Worm (Caenorhabditis elegans): ENCODE data around the gene ZK262.8.

ZK262.8 gene

DNA sequence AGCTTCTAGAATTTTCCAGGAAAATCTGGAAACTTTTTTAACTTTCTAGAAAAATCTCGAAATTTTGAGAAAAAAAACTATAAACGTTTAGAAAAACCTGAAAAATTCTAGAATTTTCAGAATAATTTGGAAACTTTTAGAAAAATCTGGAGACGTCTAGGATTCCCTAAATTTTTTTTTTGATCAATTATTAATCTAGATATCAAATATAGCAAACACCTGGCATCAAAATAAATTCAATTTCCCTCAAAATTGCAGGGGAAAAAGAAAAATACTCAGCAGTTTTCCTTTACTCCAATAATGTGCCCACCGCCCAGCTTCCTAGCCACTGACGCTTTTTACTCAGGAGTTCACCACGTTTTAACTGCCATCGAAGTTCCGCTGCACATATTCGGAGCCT lies 36.0 kb downstream of the ZK262.8 start, which contains the start of gene srh-181:
Gene srh-181 (plus strand): TSS at position 301 of the 400 bp plus-strand sequence.
- no peak for TF ChIP-seq tra-4 (tag; optimal IDR thresholded peaks at IDR 0.05)

DNA sequence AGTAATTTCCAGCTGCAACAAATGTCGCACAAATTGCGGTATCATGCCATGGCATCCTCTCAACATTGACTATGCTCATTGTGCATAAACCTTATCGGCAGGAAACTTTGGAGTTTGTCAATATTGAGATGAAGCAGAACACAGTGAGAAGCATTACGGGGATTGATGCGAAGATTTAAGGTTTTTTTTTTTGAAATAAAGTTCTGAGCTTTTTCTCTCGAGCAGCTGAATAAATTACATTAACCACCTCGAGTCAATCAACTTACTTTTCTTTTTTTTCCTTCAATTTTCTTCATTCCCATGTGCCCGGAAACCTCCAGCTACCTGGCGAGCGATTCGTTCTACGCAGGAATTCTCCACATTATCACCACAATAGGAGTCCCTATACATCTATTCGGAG lies 37.9 kb downstream of the ZK262.8 start, which contains the start of gene srh-179:
Gene srh-179 (plus strand): TSS at position 301 of the 400 bp plus-strand sequence.
- no peak for TF ChIP-seq aly-1 (tag; optimal IDR thresholded peaks at IDR 0.05)
- no peak for TF ChIP-seq tbx-37 (GFP tag; conservative IDR thresholded peaks at IDR 0.05)
- TF ChIP-seq flt-1 (GFP tag; IDR thresholded peaks at IDR 0.05), result no peak
- no peak for TF ChIP-seq hnd-1 (tag; optimal IDR thresholded peaks at IDR 0.05)
- no peak for TF ChIP-seq ets-7 (tag; optimal IDR thresholded peaks at IDR 0.05)
- no peak for TF ChIP-seq ceh-36 (tag; optimal IDR thresholded peaks at IDR 0.05)
- TF ChIP-seq tbx-11 (GFP tag; IDR thresholded peaks at IDR 0.05), result no peak
- TF ChIP-seq hmbx-1 (tag; optimal IDR thresholded peaks at IDR 0.05), result no peak
- TF ChIP-seq ceh-13 (GFP tag; optimal IDR thresholded peaks at IDR 0.05), result no peak
- no peak for TF ChIP-seq hmg-4 (GFP tag; optimal IDR thresholded peaks at IDR 0.05)
- TF ChIP-seq F13C5.2 (tag; optimal IDR thresholded peaks at IDR 0.05), result no peak
- no peak for TF ChIP-seq ama-1 (optimal IDR thresholded peaks at IDR 0.05)
- no peak for TF ChIP-seq B0310.2 (tag; optimal IDR thresholded peaks at IDR 0.05)
- no peak for TF ChIP-seq sea-1 (GFP tag; conservative IDR thresholded peaks at IDR 0.05)
- no peak for TF ChIP-seq tra-4 (tag; optimal IDR thresholded peaks at IDR 0.05)
- no peak for TF ChIP-seq pes-1 (GFP tag; IDR thresholded peaks at IDR 0.05)
- TF ChIP-seq scrt-1 (GFP tag; IDR thresholded peaks at IDR 0.05), result no peak

DNA sequence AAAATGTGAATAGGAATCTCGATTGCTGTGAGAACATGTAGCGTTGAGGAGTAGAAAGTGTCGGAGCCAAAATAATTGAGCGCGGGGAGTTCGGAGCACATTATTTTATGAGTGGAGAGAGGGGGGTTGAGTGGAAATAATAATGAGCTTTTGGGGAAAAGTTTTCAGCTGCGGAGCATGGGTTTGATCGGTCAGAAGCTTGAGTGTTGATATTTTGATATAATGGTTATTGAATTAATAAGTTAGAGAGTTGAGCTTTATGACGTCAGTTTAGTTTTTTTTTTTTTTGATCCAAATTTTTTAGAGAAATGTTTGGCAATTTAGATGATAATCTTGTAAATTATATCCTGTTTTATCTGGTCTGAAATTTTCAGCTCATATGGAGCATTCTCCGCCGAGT lies 42.0 kb downstream of the ZK262.8 start, which contains the start of gene srh-178:
Gene srh-178 (minus strand): TSS at position 101 of the 400 bp plus-strand sequence.
- TF ChIP-seq hmg-4 (GFP tag; optimal IDR thresholded peaks at IDR 0.05) (no peak), tra-4 (tag; optimal IDR thresholded peaks at IDR 0.05) (no peak), ceh-13 (GFP tag; optimal IDR thresholded peaks at IDR 0.05) (no peak)

DNA sequence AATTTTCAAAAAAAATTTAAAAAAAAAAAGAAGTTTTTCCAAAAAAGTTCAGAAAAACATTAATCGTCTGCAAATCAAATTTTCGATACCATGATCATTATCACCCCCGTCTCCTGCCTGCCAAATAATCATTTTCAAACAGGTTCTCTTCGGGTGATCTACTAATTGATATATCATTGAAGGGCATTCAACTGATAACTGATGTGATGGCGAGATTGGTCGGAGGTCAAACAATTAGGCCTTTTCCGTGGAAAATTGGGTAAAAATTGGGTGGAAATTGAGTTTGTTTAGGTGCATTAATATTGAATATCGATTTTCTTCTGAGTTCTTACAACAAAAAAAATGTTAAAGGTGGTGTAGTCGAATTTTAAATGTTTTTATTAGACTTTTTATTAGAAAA lies 49.0 kb downstream of the ZK262.8 start, which contains the start of gene Y51A2D.18:
Gene Y51A2D.18 (minus strand): TSS at position 101 of the 400 bp plus-strand sequence.
- TF ChIP-seq B0310.2 (tag; optimal IDR thresholded peaks at IDR 0.05), result no peak
- TF ChIP-seq sea-1 (GFP tag; conservative IDR thresholded peaks at IDR 0.05), result no peak
- no peak for TF ChIP-seq F13C5.2 (tag; optimal IDR thresholded peaks at IDR 0.05)
- TF ChIP-seq tbx-11 (GFP tag; IDR thresholded peaks at IDR 0.05), result no peak
- no peak for TF ChIP-seq ets-7 (tag; optimal IDR thresholded peaks at IDR 0.05)
- no peak for TF ChIP-seq tbx-37 (GFP tag; conservative IDR thresholded peaks at IDR 0.05)
- TF ChIP-seq hmbx-1 (tag; optimal IDR thresholded peaks at IDR 0.05), result no peak
- TF ChIP-seq aly-1 (tag; optimal IDR thresholded peaks at IDR 0.05), result no peak
- no peak for TF ChIP-seq tra-4 (tag; optimal IDR thresholded peaks at IDR 0.05)
- no peak for TF ChIP-seq ceh-36 (tag; optimal IDR thresholded peaks at IDR 0.05)
- no peak for TF ChIP-seq hmg-4 (GFP tag; optimal IDR thresholded peaks at IDR 0.05)
- no peak for TF ChIP-seq scrt-1 (GFP tag; IDR thresholded peaks at IDR 0.05)
- no peak for TF ChIP-seq flt-1 (GFP tag; IDR thresholded peaks at IDR 0.05)
- TF ChIP-seq ceh-13 (GFP tag; optimal IDR thresholded peaks at IDR 0.05), result no peak
- no peak for TF ChIP-seq pes-1 (GFP tag; IDR thresholded peaks at IDR 0.05)
- no peak for TF ChIP-seq hnd-1 (tag; optimal IDR thresholded peaks at IDR 0.05)
- TF ChIP-seq ama-1 (optimal IDR thresholded peaks at IDR 0.05), result no peak
